In the genomic region with DNA sequence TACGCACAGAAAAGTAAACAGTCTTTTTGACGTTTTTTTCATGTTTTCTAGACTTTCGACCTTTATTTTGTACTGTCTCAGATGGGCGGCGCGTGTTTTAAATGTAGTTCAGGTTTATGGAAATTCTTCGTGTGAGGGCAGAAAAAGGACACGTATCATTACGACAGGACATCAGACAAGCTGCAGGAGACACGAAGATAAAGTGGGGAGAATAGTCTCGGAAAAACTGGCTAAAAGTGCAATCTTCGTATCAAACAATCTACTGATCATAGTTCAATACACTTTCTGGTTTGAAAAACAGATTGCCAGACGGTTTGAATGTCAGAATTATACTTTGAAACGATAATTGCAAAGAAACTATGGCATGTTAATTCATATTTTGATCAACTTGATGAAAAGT, we compare ENCODE assay signal across 3 worm cellular contexts.
A peak's percentile ranks its signal among the peaks of the same experiment; 100 is the strongest.
TF ChIP-seq lines count a peak whose summit lies in the region.

No protein-coding gene starts in this region.

TF ChIP-seq in whole organism, L2 larva, 48 proteins besides CTCF, POLR2A, EP300 and RAD21:
- TF ChIP-seq nhr-21 (tag; optimal IDR thresholded peaks at IDR 0.05; lab: Kevin White, UChicago) (peak; percentile 63), nhr-6 (tag; optimal IDR thresholded peaks at IDR 0.05; lab: Kevin White, UChicago) (no peak)
TF ChIP-seq in whole organism, L2 larva: peak in this region for 1.

TF ChIP-seq in whole organism, L3 larva, 47 proteins besides CTCF, POLR2A, EP300 and RAD21:
- TF ChIP-seq nhr-25 (tag; optimal IDR thresholded peaks at IDR 0.05; lab: Kevin White, UChicago), result peak; percentile 76
- peak; percentile 81 for TF ChIP-seq nhr-23 (tag; optimal IDR thresholded peaks at IDR 0.05; lab: Kevin White, UChicago)
- TF ChIP-seq unc-39 (tag; optimal IDR thresholded peaks at IDR 0.05; lab: Kevin White, UChicago), result no peak
- peak; percentile 92 for TF ChIP-seq nhr-43 (tag; optimal IDR thresholded peaks at IDR 0.05; lab: Kevin White, UChicago; ENCODE audit: poor library complexity, severe bottlenecking)
- no peak for TF ChIP-seq daf-12 (tag; optimal IDR thresholded peaks at IDR 0.05; lab: Kevin White, UChicago)

TF ChIP-seq in whole organism, L4 larva, 104 proteins besides CTCF, POLR2A, EP300 and RAD21:
- peak in 1 of 2 experiments; percentile 52 for TF ChIP-seq mdl-1 (tag; optimal IDR thresholded peaks at IDR 0.05; lab: Kevin White, UChicago)
- TF ChIP-seq nhr-48 (tag; optimal IDR thresholded peaks at IDR 0.05; lab: Kevin White, UChicago), result peak; percentile 62
- TF ChIP-seq nhr-28 (tag; optimal IDR thresholded peaks at IDR 0.05; lab: Kevin White, UChicago), result peak; percentile 52
- TF ChIP-seq mxl-3 (GFP tag; optimal IDR thresholded peaks at IDR 0.05; lab: Kevin White, UChicago), result peak; percentile 33
- TF ChIP-seq Y75B8A.6 (GFP tag; IDR thresholded peaks at IDR 0.05; lab: Robert Waterston, UW), result no peak
